Fruit fly (Drosophila melanogaster) whole organism, embryonic: ENCODE measurements around the gene CG7342.

Experiments used
- Antp ChIP-seq: fragments of 200-800 bp; sonication (Bioruptor generic); optimal IDR thresholded peaks from 3 replicates; lab custom pipeline; 2016; ENCODE audit warnings: missing biosample characterization, missing genetic modification characterization
- B-H2 ChIP-seq: fragments of 200-800 bp; sonication (Bioruptor generic); optimal IDR thresholded peaks from 2 replicates; lab custom pipeline; 2018; ENCODE audit warnings: missing biosample characterization, mild to moderate bottlenecking, missing genetic modification characterization
- CG1024 ChIP-seq: fragments of 200-800 bp; sonication (Bioruptor generic); IDR thresholded peaks from 2 replicates; pipeline ENCODE4 v1.3.6; 2022; ENCODE audit warnings: missing biosample characterization, missing genetic modification characterization
- CG11723 ChIP-seq: fragments of 200-800 bp; sonication (Bioruptor generic); optimal IDR thresholded peaks from 2 replicates; lab custom pipeline; 2017; ENCODE audit warnings: missing biosample characterization, mild to moderate bottlenecking, missing genetic modification characterization
- CG12104 ChIP-seq: fragments of 200-800 bp; sonication (Bioruptor generic); optimal IDR thresholded peaks from 3 replicates; lab custom pipeline; 2016; ENCODE audit warnings: missing biosample characterization, missing genetic modification characterization
- CG12155 ChIP-seq: fragments of 200-800 bp; sonication (Bioruptor generic); optimal IDR thresholded peaks from 3 replicates; lab custom pipeline; 2016; ENCODE audit warnings: missing biosample characterization, missing genetic modification characterization
- CG12236 ChIP-seq: fragments of 200-800 bp; sonication (Bioruptor generic); optimal IDR thresholded peaks from 2 replicates; lab custom pipeline; 2016; ENCODE audit warnings: missing biosample characterization, missing genetic modification characterization
- CG12299 ChIP-seq: fragments of 200-800 bp; sonication (Bioruptor generic); optimal IDR thresholded peaks from 2 replicates; lab custom pipeline; 2018; ENCODE audit warnings: missing biosample characterization, mild to moderate bottlenecking, missing genetic modification characterization
- CG13894 ChIP-seq: fragments of 200-800 bp; sonication (Bioruptor generic); optimal IDR thresholded peaks from 3 replicates; lab custom pipeline; 2018; ENCODE audit warnings: missing biosample characterization, mild to moderate bottlenecking, missing genetic modification characterization, moderate library complexity
- CG16813 ChIP-seq: fragments of 200-800 bp; sonication (Bioruptor generic); IDR thresholded peaks from 3 replicates; pipeline ENCODE4 v1.3.6; 2022; ENCODE audit warnings: missing biosample characterization, missing genetic modification characterization; ENCODE audit not compliant: partially characterized antibody
- CG1792 ChIP-seq: fragments of 200-800 bp; sonication (Bioruptor generic); optimal IDR thresholded peaks from 2 replicates; lab custom pipeline; 2016; ENCODE audit warnings: missing biosample characterization, missing genetic modification characterization
- CG18011 ChIP-seq: fragments of 200-800 bp; sonication (Bioruptor generic); optimal IDR thresholded peaks from 2 replicates; lab custom pipeline; 2017; ENCODE audit warnings: missing biosample characterization, missing genetic modification characterization, mild to moderate bottlenecking, moderate library complexity, missing genotype
- CG2202 ChIP-seq: fragments of 200-800 bp; sonication (Bioruptor generic); optimal IDR thresholded peaks from 2 replicates; lab custom pipeline; 2018; ENCODE audit warnings: missing biosample characterization, mild to moderate bottlenecking, missing genetic modification characterization
- CG30403 ChIP-seq: fragments of 200-800 bp; sonication (Bioruptor generic); optimal IDR thresholded peaks from 3 replicates; lab custom pipeline; 2016; ENCODE audit warnings: missing biosample characterization, missing genetic modification characterization
- CG31441 ChIP-seq: fragments of 200-800 bp; sonication (Bioruptor generic); IDR thresholded peaks from 2 replicates; pipeline ENCODE4 v1.3.6; 2022; ENCODE audit warnings: missing biosample characterization, missing genetic modification characterization
- CG6791 ChIP-seq: fragments of 200-800 bp; sonication (Bioruptor generic); IDR thresholded peaks from 3 replicates; pipeline ENCODE4 v1.3.6; 2022; ENCODE audit warnings: missing biosample characterization, missing genetic modification characterization; ENCODE audit not compliant: partially characterized antibody
- CG7372 ChIP-seq: fragments of 200-800 bp; sonication (Bioruptor generic); IDR thresholded peaks from 2 replicates; pipeline ENCODE4 v1.3.6; 2022; ENCODE audit warnings: missing biosample characterization, missing genetic modification characterization
- CG7928 ChIP-seq: fragments of 200-800 bp; sonication (Bioruptor generic); optimal IDR thresholded peaks from 2 replicates; lab custom pipeline; 2017; ENCODE audit warnings: missing biosample characterization, mild to moderate bottlenecking, missing genetic modification characterization
- CG7963 ChIP-seq: fragments of 200-800 bp; sonication (Bioruptor generic); IDR thresholded peaks from 3 replicates; pipeline ENCODE4 v1.3.6; 2022; ENCODE audit warnings: missing biosample characterization, missing genetic modification characterization; ENCODE audit not compliant: partially characterized antibody
- CG8388 ChIP-seq: fragments of 200-800 bp; sonication (Bioruptor generic); optimal IDR thresholded peaks from 2 replicates; lab custom pipeline; 2019; ENCODE audit warnings: missing biosample characterization, mild to moderate bottlenecking, missing genetic modification characterization, moderate library complexity
- E2f1 ChIP-seq: fragments of 200-800 bp; sonication (Bioruptor generic); IDR thresholded peaks from 2 replicates; pipeline ENCODE4 v1.3.6; 2022; ENCODE audit warnings: missing biosample characterization, missing genetic modification characterization
- Ets97D ChIP-seq: fragments of 200-800 bp; sonication (Bioruptor generic); optimal IDR thresholded peaks from 3 replicates; lab custom pipeline; 2016; ENCODE audit warnings: missing biosample characterization, missing genetic modification characterization
- HmgD ChIP-seq: fragments of 200-800 bp; sonication (Bioruptor generic); optimal IDR thresholded peaks from 3 replicates; lab custom pipeline; 2016; ENCODE audit warnings: missing biosample characterization, missing genetic modification characterization
- Lim3 ChIP-seq: fragments of 200-800 bp; sonication (Bioruptor generic); IDR thresholded peaks from 2 replicates; pipeline ENCODE4 v1.3.6; 2022; ENCODE audit warnings: missing biosample characterization, missing genetic modification characterization
- NC2α ChIP-seq: fragments of 200-800 bp; sonication (Bioruptor generic); optimal IDR thresholded peaks from 2 replicates; lab custom pipeline; 2016; ENCODE audit warnings: missing biosample characterization, missing genetic modification characterization
- Ptx1 ChIP-seq: fragments of 200-800 bp; sonication (Bioruptor generic); IDR thresholded peaks from 2 replicates; pipeline ENCODE4 v1.3.6; 2022; ENCODE audit warnings: missing biosample characterization, missing genetic modification characterization
- Rx ChIP-seq: fragments of 200-800 bp; sonication (Bioruptor generic); IDR thresholded peaks from 2 replicates; pipeline ENCODE4 v1.3.6; 2022; ENCODE audit warnings: missing biosample characterization, missing genetic modification characterization
- ase ChIP-seq: fragments of 200-800 bp; sonication (Bioruptor generic); IDR thresholded peaks from 3 replicates; pipeline ENCODE4 v1.3.6; 2022; ENCODE audit warnings: missing biosample characterization, missing genetic modification characterization
- az2 ChIP-seq: fragments of 200-800 bp; sonication (Bioruptor generic); optimal IDR thresholded peaks from 3 replicates; lab custom pipeline; 2016; ENCODE audit warnings: missing biosample characterization, missing genetic modification characterization
- br ChIP-seq: fragments of >200 bp; optimal IDR thresholded peaks from 2 replicates; lab custom pipeline; 2017
- bsh ChIP-seq, 2 experiments: fragments of 200-800 bp; sonication (Bioruptor generic); optimal IDR thresholded peaks; 2 replicates each; lab custom pipeline; 2017 to 2018; ENCODE audit warnings: mild to moderate bottlenecking in 2 of 2, missing biosample characterization in 2 of 2, missing genetic modification characterization in 2 of 2, moderate library complexity in 1 of 2
- btn ChIP-seq: fragments of 200-800 bp; sonication (Bioruptor generic); optimal IDR thresholded peaks from 2 replicates; lab custom pipeline; 2016; ENCODE audit warnings: missing biosample characterization, missing genetic modification characterization
- dmrt11E ChIP-seq: fragments of 200-800 bp; sonication (Bioruptor generic); optimal IDR thresholded peaks from 3 replicates; lab custom pipeline; 2018; ENCODE audit warnings: missing biosample characterization, mild to moderate bottlenecking, missing genetic modification characterization, moderate library complexity
- eve ChIP-seq, 2 experiments: fragments of >200 bp; optimal IDR thresholded peaks; 2 replicates each; lab custom pipeline; 2017; ENCODE audit warnings: missing biosample characterization in 2 of 2, missing genetic modification characterization in 2 of 2
- ewg ChIP-seq: fragments of 200-800 bp; sonication (Bioruptor generic); optimal IDR thresholded peaks from 3 replicates; lab custom pipeline; 2017; ENCODE audit warnings: mild to moderate bottlenecking, missing biosample characterization, missing genetic modification reagents, missing genetic modification characterization
- gcm ChIP-seq: fragments of 200-800 bp; sonication (Bioruptor generic); optimal IDR thresholded peaks from 2 replicates; lab custom pipeline; 2019; ENCODE audit warnings: missing biosample characterization, mild to moderate bottlenecking, missing genetic modification characterization, moderate library complexity
- gfzf ChIP-seq: fragments of 200-800 bp; sonication (Bioruptor generic); optimal IDR thresholded peaks from 2 replicates; lab custom pipeline; 2016; ENCODE audit warnings: missing biosample characterization, mild to moderate bottlenecking, missing genetic modification characterization, moderate library complexity
- jumu ChIP-seq: fragments of 200-800 bp; sonication (Bioruptor generic); optimal IDR thresholded peaks from 3 replicates; lab custom pipeline; 2016; ENCODE audit warnings: missing biosample characterization, missing genetic modification characterization
- mam ChIP-seq: fragments of 200-800 bp; sonication (Bioruptor generic); optimal IDR thresholded peaks from 3 replicates; lab custom pipeline; 2016; ENCODE audit warnings: missing biosample characterization, missing genetic modification characterization
- oc ChIP-seq: fragments of 200-800 bp; sonication (Bioruptor generic); optimal IDR thresholded peaks from 2 replicates; lab custom pipeline; 2018; ENCODE audit warnings: missing biosample characterization, mild to moderate bottlenecking, missing genetic modification characterization, moderate library complexity
- onecut ChIP-seq: fragments of 200-800 bp; sonication (Bioruptor generic); IDR thresholded peaks from 2 replicates; pipeline ENCODE4 v1.3.6; 2022; ENCODE audit warnings: missing biosample characterization, missing genetic modification characterization
- otp ChIP-seq: fragments of 200-800 bp; sonication (Bioruptor generic); IDR thresholded peaks from 3 replicates; pipeline ENCODE4, ENCODE4 v1.3.6; 2022; ENCODE audit warnings: missing biosample characterization, missing genetic modification characterization
- peb ChIP-seq: fragments of 200-800 bp; sonication (Bioruptor generic); IDR thresholded peaks from 2 replicates; pipeline ENCODE4 v1.3.6; 2022; ENCODE audit warnings: missing biosample characterization, missing genetic modification characterization
- prd ChIP-seq, 3 experiments: fragments of >200 bp in 2 of 3; fragments of 200-800 bp in 1 of 3; sonication (Bioruptor generic) in 1 of 3; optimal IDR thresholded peaks in 2 of 3; IDR thresholded peaks in 1 of 3; 2 replicates in 2 of 3; 3 replicates in 1 of 3; pipeline versions ENCODE4 v1.3.6 to Lab custom; 2017 to 2022; ENCODE audit warnings: missing biosample characterization in 1 of 3, missing genetic modification characterization in 1 of 3
- psq ChIP-seq: fragments of 200-800 bp; sonication (Bioruptor generic); optimal IDR thresholded peaks from 2 replicates; lab custom pipeline; 2017; ENCODE audit warnings: missing biosample characterization, missing genetic modification characterization
- run ChIP-seq: fragments of 200-800 bp; sonication (Bioruptor generic); optimal IDR thresholded peaks from 3 replicates; lab custom pipeline; 2018; ENCODE audit warnings: missing biosample characterization, mild to moderate bottlenecking, missing genetic modification characterization
- sna ChIP-seq: fragments of 200-800 bp; sonication (Bioruptor generic); IDR thresholded peaks from 2 replicates; pipeline ENCODE4 v1.3.6; 2022; ENCODE audit warnings: missing biosample characterization, missing genetic modification characterization; ENCODE audit not compliant: partially characterized antibody
- sr ChIP-seq: fragments of 200-800 bp; sonication (Bioruptor generic); IDR thresholded peaks from 3 replicates; pipeline ENCODE4 v1.3.6; 2022; ENCODE audit warnings: missing biosample characterization, missing genetic modification characterization
- sug ChIP-seq: fragments of 200-800 bp; optimal IDR thresholded peaks from 2 replicates; lab custom pipeline; 2019; ENCODE audit warnings: missing biosample characterization, mild to moderate bottlenecking, missing genetic modification characterization, moderate library complexity
- usp ChIP-seq: fragments of >200 bp; optimal IDR thresholded peaks from 2 replicates; lab custom pipeline; 2017; ENCODE audit warnings: missing biosample characterization, missing genetic modification characterization
- vnd ChIP-seq: fragments of 200-800 bp; sonication (Bioruptor generic); IDR thresholded peaks from 3 replicates; pipeline ENCODE4 v1.3.6; 2022; ENCODE audit warnings: missing biosample characterization, missing genetic modification characterization; ENCODE audit not compliant: partially characterized antibody
- zen2 ChIP-seq: fragments of 200-800 bp; sonication (Bioruptor generic); IDR thresholded peaks from 3 replicates; pipeline ENCODE4 v1.3.6; 2022; ENCODE audit warnings: missing biosample characterization, missing genetic modification characterization; ENCODE audit not compliant: partially characterized antibody

Gene CG7342

DNA sequence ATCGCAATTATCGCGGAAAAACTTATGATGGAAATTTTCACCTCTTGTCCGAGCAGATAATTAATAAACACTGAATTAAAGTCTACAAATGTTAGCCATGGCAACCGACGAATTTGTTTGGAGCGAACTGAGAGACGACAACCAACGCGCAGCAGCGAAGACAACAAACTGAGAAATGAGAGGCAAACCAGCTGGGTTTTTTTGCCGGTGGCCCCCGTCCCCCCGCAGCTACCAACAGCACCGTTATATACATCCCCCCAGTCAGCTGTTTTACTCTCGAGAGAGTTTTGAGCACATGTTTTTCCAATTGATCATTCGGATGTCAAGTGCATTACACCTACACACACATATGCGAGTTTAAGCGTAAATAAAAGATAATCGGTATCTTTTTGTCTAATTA is 37.9 kb downstream of the CG7342 start (continued):
- TF ChIP-seq br (lab: Kevin White, UChicago), result no peak
- no peak for TF ChIP-seq prd (optimal IDR thresholded peaks at IDR 0.05; lab: Kevin White, UChicago)
- no peak; the same call in 2 of the 3 replicates for TF ChIP-seq prd (GFP tag; IDR thresholded peaks at IDR 0.05; lab: Robert Waterston, UW)
- TF ChIP-seq sr (GFP tag; lab: Robert Waterston, UW), result peak; percentile 9; the same call in 1 of the 3 replicates
- TF ChIP-seq az2 (GFP tag; lab: Kevin White, UChicago), result no peak
- no peak for TF ChIP-seq E2f1 (GFP tag; lab: Robert Waterston, UW)
- TF ChIP-seq peb (GFP tag; lab: Robert Waterston, UW), result no peak
- TF ChIP-seq sna (GFP tag; lab: Robert Waterston, UW), result peak; percentile 58; the same call in 1 of the 2 replicates
- TF ChIP-seq btn (GFP tag; lab: Kevin White, UChicago), result no peak
- no peak for TF ChIP-seq CG7928 (GFP tag; lab: Kevin White, UChicago)
- peak; percentile 36 for TF ChIP-seq ewg (GFP tag; lab: Kevin White, UChicago)
- no peak for TF ChIP-seq CG2202 (tag; lab: Kevin White, UChicago)
- TF ChIP-seq run (tag; lab: Kevin White, UChicago), result no peak
- TF ChIP-seq vnd (GFP tag; lab: Robert Waterston, UW), result no peak
- no peak for TF ChIP-seq mam
- no peak for TF ChIP-seq gcm (GFP tag; lab: Kevin White, UChicago)
- TF ChIP-seq CG7372 (GFP tag; lab: Robert Waterston, UW), result no peak
- no peak for TF ChIP-seq oc
- TF ChIP-seq B-H2 (GFP tag; lab: Kevin White, UChicago), result no peak
- no peak for TF ChIP-seq CG16813 (GFP tag; lab: Robert Waterston, UW)
- TF ChIP-seq CG31441 (GFP tag; lab: Robert Waterston, UW), result no peak
- no peak for TF ChIP-seq ase (GFP tag; lab: Robert Waterston, UW)
- TF ChIP-seq CG7963 (GFP tag; lab: Robert Waterston, UW), result no peak
- TF ChIP-seq Ptx1 (GFP tag; lab: Robert Waterston, UW), result no peak
- no peak for TF ChIP-seq CG12155 (GFP tag; lab: Kevin White, UChicago)
- TF ChIP-seq CG1024 (GFP tag; lab: Robert Waterston, UW), result no peak
- no peak for TF ChIP-seq CG1792 (GFP tag; lab: Kevin White, UChicago)
- no peak for TF ChIP-seq CG30403 (GFP tag; lab: Kevin White, UChicago)
- no peak for TF ChIP-seq Antp (GFP tag; lab: Kevin White, UChicago)
- TF ChIP-seq psq (GFP tag; lab: Kevin White, UChicago), result no peak
- TF ChIP-seq CG12236 (GFP tag; lab: Kevin White, UChicago), result no peak
- TF ChIP-seq eve (GFP tag; optimal IDR thresholded peaks at IDR 0.05; lab: Kevin White, UChicago), result no peak
- TF ChIP-seq CG11723 (GFP tag; lab: Kevin White, UChicago), result no peak
- TF ChIP-seq onecut (GFP tag; lab: Robert Waterston, UW), result no peak
- no peak for TF ChIP-seq CG12299 (tag; lab: Kevin White, UChicago)
- TF ChIP-seq jumu, result no peak
- no peak for TF ChIP-seq sug (tag; lab: Kevin White, UChicago)
- TF ChIP-seq otp (GFP tag; lab: Robert Waterston, UW), result 0 out of 3 replicates have a peak, but pooled peaks have one; percentile 42
- no peak for TF ChIP-seq Rx (GFP tag; lab: Robert Waterston, UW)
- TF ChIP-seq NC2α (GFP tag; lab: Kevin White, UChicago), result no peak
- TF ChIP-seq CG13894, result peak; percentile 11
- TF ChIP-seq dmrt11E, result no peak
- TF ChIP-seq HmgD, result no peak
- no peak for TF ChIP-seq CG8388 (GFP tag; lab: Kevin White, UChicago)
- no peak for TF ChIP-seq Lim3
- TF ChIP-seq bsh (GFP tag; optimal IDR thresholded peaks at IDR 0.05; lab: Kevin White, UChicago), result no peak
- no peak for TF ChIP-seq usp (GFP tag; lab: Kevin White, UChicago)
- no peak for TF ChIP-seq CG6791 (GFP tag; lab: Robert Waterston, UW)
- no peak for TF ChIP-seq Ets97D (GFP tag; lab: Kevin White, UChicago)
- no peak for TF ChIP-seq gfzf (GFP tag; lab: Kevin White, UChicago)
- no peak for TF ChIP-seq zen2
- TF ChIP-seq CG18011 (GFP tag; lab: Kevin White, UChicago), result no peak
- no peak for TF ChIP-seq CG12104 (GFP tag; lab: Kevin White, UChicago)
